Worm (Caenorhabditis elegans) whole organism, L3 larva: ENCODE measurements around the gene C23G10.1.

Experiments used
- R02D3.7 ChIP-seq: fragments of 150-350 bp; optimal IDR thresholded peaks from 2 replicates; lab custom pipeline; 2014; ENCODE audit warnings: missing biosample characterization, missing genetic modification characterization
- ZK546.5 ChIP-seq: sonication (generic microtip); optimal IDR thresholded peaks from 2 replicates; lab custom pipeline; 2017; ENCODE audit warnings: missing biosample characterization, missing genetic modification characterization
- aly-2 ChIP-seq: fragments of 150-350 bp; optimal IDR thresholded peaks from 2 replicates; lab custom pipeline; 2014; ENCODE audit warnings: missing biosample characterization, missing genetic modification characterization
- ama-1 ChIP-seq: fragments of 150-350 bp; optimal IDR thresholded peaks from 2 replicates; lab custom pipeline; 2018
- ceh-16 ChIP-seq: sonication (generic microtip); optimal IDR thresholded peaks from 2 replicates; lab custom pipeline; 2017; ENCODE audit warnings: missing biosample characterization, missing genetic modification characterization
- ceh-82 ChIP-seq: fragments of 150-350 bp; optimal IDR thresholded peaks from 2 replicates; lab custom pipeline; 2014; ENCODE audit warnings: missing biosample characterization, missing genetic modification characterization
- ceh-9 ChIP-seq: sonication (generic microtip); optimal IDR thresholded peaks from 2 replicates; lab custom pipeline; 2018; ENCODE audit warnings: missing biosample characterization, missing genetic modification characterization
- egl-5 ChIP-seq: fragments of 150-350 bp; optimal IDR thresholded peaks from 2 replicates; lab custom pipeline; 2017; ENCODE audit warnings: missing biosample characterization, missing genetic modification reagents, missing genetic modification characterization, inconsistent platforms
- elt-1 ChIP-seq: fragments of 150-350 bp; optimal IDR thresholded peaks from 2 replicates; lab custom pipeline; 2014; ENCODE audit warnings: missing biosample characterization, missing genetic modification characterization
- fkh-10 ChIP-seq: sonication (generic microtip); optimal IDR thresholded peaks from 2 replicates; lab custom pipeline; 2017; ENCODE audit warnings: missing biosample characterization, missing genetic modification reagents, missing genetic modification characterization
- fkh-2 ChIP-seq: fragments of 150-350 bp; optimal IDR thresholded peaks from 2 replicates; lab custom pipeline; 2014; ENCODE audit warnings: missing biosample characterization, missing genetic modification reagents, missing genetic modification characterization
- jun-1 ChIP-seq: fragments of 150-350 bp; optimal IDR thresholded peaks from 2 replicates; lab custom pipeline; 2014; ENCODE audit warnings: missing biosample characterization, missing genetic modification reagents, missing genetic modification characterization
- lin-15B ChIP-seq: fragments of 150-350 bp; optimal IDR thresholded peaks from 2 replicates; lab custom pipeline; 2014; ENCODE audit warnings: missing biosample characterization, missing genetic modification characterization
- lin-39 ChIP-seq: fragments of 150-350 bp; optimal IDR thresholded peaks from 2 replicates; lab custom pipeline; 2018; ENCODE audit warnings: missing biosample characterization, missing genetic modification reagents, missing genetic modification characterization
- lsy-12 ChIP-seq: sonication (generic microtip); optimal IDR thresholded peaks from 2 replicates; lab custom pipeline; 2016; ENCODE audit warnings: mild to moderate bottlenecking, missing genetic modification characterization, missing compliant biosample characterization
- nhr-12 ChIP-seq: fragments of 150-350 bp; optimal IDR thresholded peaks from 2 replicates; lab custom pipeline; 2014; ENCODE audit warnings: missing biosample characterization, missing genetic modification characterization
- nhr-23 ChIP-seq: fragments of 150-350 bp; optimal IDR thresholded peaks from 2 replicates; lab custom pipeline; 2014; ENCODE audit warnings: missing biosample characterization, missing genetic modification reagents, missing genetic modification characterization
- nhr-43 ChIP-seq: sonication (generic microtip); optimal IDR thresholded peaks from 2 replicates; lab custom pipeline; 2016; ENCODE audit warnings: mild to moderate bottlenecking, missing genetic modification characterization, missing compliant biosample characterization; ENCODE audit not compliant: poor library complexity, severe bottlenecking
- nhr-67 ChIP-seq: fragments of 150-350 bp; optimal IDR thresholded peaks from 2 replicates; lab custom pipeline; 2014; ENCODE audit warnings: missing biosample characterization, missing genetic modification characterization
- pha-4 ChIP-seq: fragments of 150-350 bp; optimal IDR thresholded peaks from 2 replicates; lab custom pipeline; 2014; ENCODE audit warnings: missing biosample characterization, missing genetic modification reagents, missing genetic modification characterization
- pqm-1 ChIP-seq: fragments of 150-350 bp; optimal IDR thresholded peaks from 2 replicates; lab custom pipeline; 2017; ENCODE audit warnings: missing biosample characterization, missing genetic modification characterization, inconsistent platforms
- skn-1 ChIP-seq: fragments of 150-350 bp; optimal IDR thresholded peaks from 2 replicates; lab custom pipeline; 2014; ENCODE audit warnings: missing biosample characterization, missing genetic modification characterization
- snpc-4 ChIP-seq: fragments of 150-350 bp; optimal IDR thresholded peaks from 2 replicates; lab custom pipeline; 2014; ENCODE audit warnings: missing biosample characterization, missing genetic modification characterization
- unc-39 ChIP-seq: sonication (generic microtip); optimal IDR thresholded peaks from 4 replicates; lab custom pipeline; 2017; ENCODE audit warnings: missing biosample characterization, missing genetic modification characterization
- zag-1 ChIP-seq: fragments of 150-350 bp; optimal IDR thresholded peaks from 2 replicates; lab custom pipeline; 2014; ENCODE audit warnings: missing biosample characterization, missing genetic modification characterization
- ztf-4 ChIP-seq: fragments of 150-350 bp; optimal IDR thresholded peaks from 2 replicates; lab custom pipeline; 2014; ENCODE audit warnings: missing biosample characterization, missing genetic modification characterization

The C23G10.1 gene

DNA sequence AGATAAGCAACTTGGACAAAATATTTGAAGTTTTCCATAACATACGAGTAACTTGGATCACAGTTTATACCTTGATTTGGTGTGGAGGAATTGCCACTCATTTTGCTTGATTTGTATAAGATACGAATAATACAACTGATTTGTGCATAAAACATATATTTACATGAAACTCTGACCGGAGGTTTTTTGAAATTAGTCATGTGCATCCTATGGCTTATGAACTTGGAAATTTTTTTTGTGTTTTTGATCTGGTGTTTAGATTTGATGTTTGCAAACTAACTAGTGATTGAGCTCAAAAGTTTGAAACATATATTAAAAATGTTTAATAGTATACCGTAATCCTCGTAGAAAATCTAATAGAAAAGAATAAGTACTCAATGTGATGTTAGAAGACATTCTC is 45.7 kb downstream of the C23G10.1 start, which contains the start of gene srg-8:
TSS of gene srg-8 (minus strand) at position 101 of the 400 bp plus-strand sequence.
- TF ChIP-seq ztf-4 (no peak), lsy-12 (no peak), lin-39 (tag; lab: Kevin White, UChicago) (no peak), lin-15B (no peak), ceh-82 (tag; lab: Kevin White, UChicago) (no peak), unc-39 (tag; lab: Kevin White, UChicago) (no peak), R02D3.7 (tag; lab: Kevin White, UChicago) (no peak), ceh-9 (tag; lab: Kevin White, UChicago) (no peak), egl-5 (tag; lab: Kevin White, UChicago) (no peak)

DNA sequence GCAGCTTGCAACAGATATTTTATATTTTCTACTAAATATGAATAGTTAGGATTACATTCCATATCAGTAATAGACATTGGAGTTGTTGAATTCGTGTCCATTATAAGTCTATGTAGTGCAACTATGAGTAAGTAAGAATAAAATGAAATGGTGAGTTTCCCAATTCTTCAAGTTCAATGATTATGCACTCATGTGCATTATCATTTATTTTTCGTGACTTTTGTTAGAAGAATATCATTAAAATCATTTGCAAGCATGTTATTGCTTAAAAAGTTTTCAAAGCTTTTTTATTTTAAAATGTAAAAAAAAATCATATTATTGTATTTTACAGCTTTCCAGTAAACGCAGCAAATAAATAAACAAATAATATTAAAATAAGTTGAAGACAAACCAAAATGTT is 47.6 kb downstream of the C23G10.1 start, which contains the start of gene srg-9:
TSS of gene srg-9 (minus strand) at position 101 of the 400 bp plus-strand sequence.
- no peak for TF ChIP-seq ZK546.5 (tag; lab: Kevin White, UChicago)

DNA sequence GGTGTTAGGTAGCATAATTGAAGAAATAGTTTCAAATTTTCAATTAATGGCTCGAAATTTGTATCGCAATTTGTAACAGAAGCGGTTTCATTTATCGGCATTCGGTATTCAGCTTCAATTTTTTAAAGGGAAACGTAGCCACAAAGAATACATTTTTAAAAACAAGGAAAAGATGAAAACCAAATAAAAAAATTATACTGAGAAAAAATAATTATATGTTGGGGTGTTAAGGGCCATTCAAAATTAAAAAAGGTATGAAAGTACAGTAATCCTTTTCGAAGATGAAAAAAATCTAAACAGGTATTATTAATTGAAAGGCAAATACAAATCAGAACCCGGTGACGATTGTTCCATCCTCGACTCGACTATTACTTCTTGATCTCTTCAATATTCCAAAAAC is 49.2 kb downstream of the C23G10.1 start, which contains the start of gene srg-1:
TSS of gene srg-1 (minus strand) at position 101 of the 400 bp plus-strand sequence.
- TF ChIP-seq nhr-12 (tag; lab: Kevin White, UChicago): no peak
- no peak for TF ChIP-seq jun-1
- no peak for TF ChIP-seq lsy-12
- TF ChIP-seq ama-1: no peak
- no peak for TF ChIP-seq pha-4 (tag; lab: Kevin White, UChicago)
- TF ChIP-seq skn-1 (tag; lab: Kevin White, UChicago): no peak
- TF ChIP-seq, all 47 proteins: peak for 0

DNA sequence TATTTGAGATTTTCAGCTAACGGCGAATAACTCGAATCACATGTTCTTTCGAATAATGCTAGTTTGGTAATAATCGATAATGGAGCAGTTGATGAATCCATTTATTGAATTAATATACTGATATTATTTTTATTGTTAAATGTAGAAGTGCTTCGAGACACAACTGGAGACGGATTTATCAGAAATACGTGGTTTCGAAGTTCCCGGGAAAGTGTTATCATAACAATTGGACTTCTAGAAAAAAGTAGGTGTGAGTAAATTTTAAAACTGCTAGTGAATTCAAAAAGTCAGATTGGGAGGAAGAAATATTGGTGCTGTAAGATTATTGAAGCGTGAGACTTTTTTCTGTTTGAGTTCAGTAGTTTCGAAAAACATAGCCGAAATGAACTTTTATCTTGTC is 51.0 kb downstream of the C23G10.1 start, which contains the start of gene srg-2:
TSS of gene srg-2 (minus strand) at position 101 of the 400 bp plus-strand sequence.
- TF ChIP-seq nhr-23 (tag; lab: Kevin White, UChicago) (no peak), elt-1 (no peak), zag-1 (tag; lab: Kevin White, UChicago) (no peak), nhr-67 (tag; lab: Kevin White, UChicago) (no peak), fkh-2 (no peak)
- TF ChIP-seq, all 47 proteins: peak for 0

DNA sequence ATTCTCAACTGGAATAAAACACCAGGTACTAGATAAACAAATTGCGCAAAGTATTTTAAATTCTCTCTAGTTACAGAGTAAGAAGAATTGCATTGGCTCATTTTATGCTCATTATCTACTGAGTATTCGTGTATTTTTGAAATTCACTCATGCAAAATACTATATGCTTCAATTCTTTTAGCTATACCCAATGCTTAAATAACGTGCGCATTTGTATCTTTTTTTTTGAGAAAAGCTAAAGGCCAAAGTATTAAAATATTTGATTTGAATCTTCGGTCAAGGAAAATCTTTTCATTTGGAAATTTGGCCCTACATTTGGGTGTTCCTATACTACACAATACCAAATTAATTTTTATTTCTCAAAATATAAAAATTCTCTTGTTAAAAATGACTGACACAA is 52.9 kb downstream of the C23G10.1 start, which contains the start of gene srg-4:
TSS of gene srg-4 (minus strand) at position 101 of the 400 bp plus-strand sequence.
- no peak for TF ChIP-seq ztf-4
- TF ChIP-seq fkh-10 (GFP tag; lab: Kevin White, UChicago): no peak
- no peak for TF ChIP-seq nhr-23 (tag; lab: Kevin White, UChicago)
- TF ChIP-seq ama-1: no peak
- no peak for TF ChIP-seq nhr-43 (tag; lab: Kevin White, UChicago)
- TF ChIP-seq lsy-12: no peak
- no peak for TF ChIP-seq ceh-16
- TF ChIP-seq fkh-2: no peak
- TF ChIP-seq R02D3.7 (tag; lab: Kevin White, UChicago): no peak
- TF ChIP-seq skn-1 (tag; lab: Kevin White, UChicago): no peak
- no peak for TF ChIP-seq snpc-4 (tag; lab: Kevin White, UChicago)
- TF ChIP-seq unc-39 (tag; lab: Kevin White, UChicago): no peak
- TF ChIP-seq pqm-1: no peak
- TF ChIP-seq aly-2 (tag; lab: Kevin White, UChicago): no peak
